Worm (Caenorhabditis elegans) whole organism, L4 larva: ENCODE data around the gene F26F4.9.

Experiments
- F37D6.2 ChIP-seq: sonication (generic microtip); optimal IDR thresholded peaks from 2 replicates; lab custom pipeline; 2016; ENCODE audit warnings: mild to moderate bottlenecking, missing genetic modification characterization, missing compliant biosample characterization
- aha-1 ChIP-seq: fragments of 150-350 bp; peaks from one replicate; lab custom pipeline; 2014; ENCODE audit warnings: missing biosample characterization, missing genetic modification characterization
- aly-2 ChIP-seq: sonication (generic microtip); optimal IDR thresholded peaks from 2 replicates; lab custom pipeline; 2018; ENCODE audit warnings: missing biosample characterization, missing genetic modification characterization
- ceh-32 ChIP-seq: sonication (generic microtip); optimal IDR thresholded peaks from 2 replicates; lab custom pipeline; 2016; ENCODE audit warnings: mild to moderate bottlenecking, missing genetic modification characterization, missing compliant biosample characterization; ENCODE audit not compliant: poor library complexity
- lin-13 ChIP-seq: fragments of 150-350 bp; optimal IDR thresholded peaks from 2 replicates; lab custom pipeline; 2014; ENCODE audit warnings: missing biosample characterization, missing genetic modification reagents, missing genetic modification characterization
- lin-15B ChIP-seq: fragments of 150-350 bp; sonication (generic microtip); optimal IDR thresholded peaks from 3 replicates; lab custom pipeline; 2014; ENCODE audit warnings: missing biosample characterization, missing genetic modification characterization
- nhr-48 ChIP-seq: sonication (generic microtip); optimal IDR thresholded peaks from 2 replicates; lab custom pipeline; 2016; ENCODE audit warnings: mild to moderate bottlenecking, missing genetic modification characterization, missing compliant biosample characterization
- pha-4 ChIP-seq, 2 experiments: fragments of 150-350 bp in 1 of 2; fragments of 200-800 bp in 1 of 2; sonication (Bioruptor generic) in 1 of 2; IDR thresholded peaks in 1 of 2; optimal IDR thresholded peaks in 1 of 2; 2 replicates each; pipeline versions ENCODE4 v1.3.6 to Lab custom; 2014 to 2022; ENCODE audit warnings: missing genetic modification characterization in 2 of 2, missing genetic modification reagents in 2 of 2, missing biosample characterization in 1 of 2, missing compliant biosample characterization in 1 of 2
- unc-62 ChIP-seq, 3 experiments: fragments of 150-350 bp in 1 of 3; sonication (generic microtip); optimal IDR thresholded peaks in 2 of 3; peaks in 1 of 3; 1 replicate in 1 of 3; 2 replicates in 2 of 3; lab custom pipeline; 2014 to 2017; ENCODE audit warnings: missing biosample characterization in 3 of 3, missing genetic modification characterization in 3 of 3, missing genetic modification reagents in 3 of 3, missing genotype in 1 of 3

DNA sequence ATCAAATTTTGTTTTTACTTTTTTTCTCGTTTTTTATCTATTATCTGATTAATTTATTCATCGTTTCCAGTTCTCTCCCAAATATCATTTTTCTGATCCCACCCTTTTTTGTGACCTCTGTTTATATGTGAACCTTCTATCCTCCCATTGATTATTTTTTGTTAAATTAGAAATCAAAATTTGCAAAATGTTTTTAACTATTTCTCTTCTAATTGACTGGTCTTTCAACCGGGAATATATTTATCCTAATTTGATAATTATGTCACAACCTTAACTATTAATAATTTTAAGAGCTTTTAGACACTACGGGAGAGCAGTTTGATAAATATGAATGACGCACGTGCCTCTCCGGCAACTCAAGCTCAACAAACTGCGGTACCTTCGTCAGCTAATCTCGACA lies 31.9 kb upstream of the F26F4.9 start, which contains the start of gene ntl-9:
- TF ChIP-seq unc-62 (GFP tag; optimal IDR thresholded peaks at IDR 0.05 in 1 of 2; lab: Kevin White, UChicago) = no peak
- TF ChIP-seq unc-62 (tag; optimal IDR thresholded peaks at IDR 0.05; lab: Kevin White, UChicago) = no peak
- no peak for TF ChIP-seq lin-15B
- TF ChIP-seq aha-1 = no peak
- no peak for TF ChIP-seq F37D6.2 (tag; lab: Kevin White, UChicago)
- no peak for TF ChIP-seq aly-2 (tag; lab: Kevin White, UChicago)
- no peak for TF ChIP-seq lin-13 (GFP tag; lab: Kevin White, UChicago)
- TF ChIP-seq pha-4 (GFP tag; IDR thresholded peaks at IDR 0.05; lab: Robert Waterston, UW) = no peak
- no peak for TF ChIP-seq pha-4 (tag; optimal IDR thresholded peaks at IDR 0.05; lab: Kevin White, UChicago)
- no peak for TF ChIP-seq ceh-32 (tag; lab: Kevin White, UChicago)
- no peak for TF ChIP-seq nhr-48
